Fruit fly (Drosophila melanogaster) whole organism, embryonic: ENCODE data around the gene CG3224.

Experiments
- Aef1 ChIP-seq: fragments of 200-800 bp; sonication (Bioruptor generic); IDR thresholded peaks from 3 replicates; pipeline ENCODE4 v1.3.6; 2022; ENCODE audit warnings: missing biosample characterization, missing genetic modification characterization
- CG10543 ChIP-seq: fragments of 200-800 bp; sonication (Bioruptor generic); optimal IDR thresholded peaks from 3 replicates; lab custom pipeline; 2017; ENCODE audit warnings: missing biosample characterization, mild to moderate bottlenecking, missing genetic modification characterization, moderate library complexity
- CG11398 ChIP-seq: fragments of 200-800 bp; sonication (Bioruptor generic); optimal IDR thresholded peaks from 2 replicates; lab custom pipeline; 2016; ENCODE audit warnings: missing biosample characterization, missing genetic modification characterization
- CG11456 ChIP-seq: fragments of 200-800 bp; sonication (Bioruptor generic); IDR thresholded peaks from 3 replicates; pipeline ENCODE4 v1.3.6; 2022; ENCODE audit warnings: missing biosample characterization, missing genetic modification characterization
- CG11695 ChIP-seq: fragments of 200-800 bp; sonication (Bioruptor generic); IDR thresholded peaks from 3 replicates; pipeline ENCODE4 v1.3.6; 2022; ENCODE audit warnings: missing biosample characterization, missing genetic modification characterization
- CG12391 ChIP-seq: fragments of 200-800 bp; sonication (Bioruptor generic); optimal IDR thresholded peaks from 3 replicates; lab custom pipeline; 2018; ENCODE audit warnings: missing biosample characterization, mild to moderate bottlenecking, missing genetic modification characterization, moderate library complexity
- CG13123 ChIP-seq: fragments of 200-800 bp; sonication (Bioruptor generic); optimal IDR thresholded peaks from 2 replicates; lab custom pipeline; 2016; ENCODE audit warnings: missing biosample characterization, missing genetic modification characterization
- CG13424 ChIP-seq: fragments of 200-800 bp; sonication (Bioruptor generic); optimal IDR thresholded peaks from 2 replicates; lab custom pipeline; 2019; ENCODE audit warnings: missing biosample characterization, mild to moderate bottlenecking, missing genetic modification characterization, moderate library complexity
- CG13624 ChIP-seq: fragments of 200-800 bp; sonication (Bioruptor generic); optimal IDR thresholded peaks from 2 replicates; lab custom pipeline; 2016; ENCODE audit warnings: missing biosample characterization, missing genetic modification characterization
- CG14860 ChIP-seq: fragments of 200-800 bp; sonication (Bioruptor generic); IDR thresholded peaks from 3 replicates; pipeline ENCODE4 v1.3.6; 2022; ENCODE audit warnings: missing biosample characterization, missing genetic modification characterization; ENCODE audit not compliant: partially characterized antibody
- CG1602 ChIP-seq: fragments of 200-800 bp; sonication (Bioruptor generic); optimal IDR thresholded peaks from 3 replicates; lab custom pipeline; 2016; ENCODE audit warnings: missing biosample characterization, missing genetic modification characterization
- CG18599 ChIP-seq: fragments of 200-800 bp; sonication (Bioruptor generic); optimal IDR thresholded peaks from 3 replicates; lab custom pipeline; 2017; ENCODE audit warnings: missing biosample characterization, missing genetic modification characterization, mild to moderate bottlenecking, moderate library complexity, missing genetic modification reagents
- CG2116 ChIP-seq: fragments of 200-800 bp; sonication (Bioruptor generic); optimal IDR thresholded peaks from 3 replicates; lab custom pipeline; 2018; ENCODE audit warnings: missing biosample characterization, mild to moderate bottlenecking, missing genetic modification characterization
- CG2199 ChIP-seq: fragments of 200-800 bp; sonication (Bioruptor generic); IDR thresholded peaks from 3 replicates; pipeline ENCODE4 v1.3.6; 2022; ENCODE audit warnings: missing biosample characterization, missing genetic modification characterization
- CG34422 ChIP-seq: fragments of 200-800 bp; sonication (Bioruptor generic); IDR thresholded peaks from 3 replicates; pipeline ENCODE4 v1.3.6; 2022; ENCODE audit warnings: missing biosample characterization, missing genetic modification characterization
- CG3847 ChIP-seq: fragments of 200-800 bp; sonication (Bioruptor generic); IDR thresholded peaks from 2 replicates; pipeline ENCODE4 v1.3.6; 2022; ENCODE audit warnings: missing biosample characterization, missing genetic modification characterization
- CG4617 ChIP-seq: fragments of 200-800 bp; sonication (Bioruptor generic); optimal IDR thresholded peaks from 3 replicates; lab custom pipeline; 2016; ENCODE audit warnings: missing biosample characterization, missing genetic modification characterization, borderline replicate concordance
- CG4820 ChIP-seq: fragments of 200-800 bp; sonication (Bioruptor generic); optimal IDR thresholded peaks from 3 replicates; lab custom pipeline; 2016; ENCODE audit warnings: missing biosample characterization, missing genetic modification characterization
- CG5180 ChIP-seq: fragments of 200-800 bp; sonication (Bioruptor generic); optimal IDR thresholded peaks from 3 replicates; lab custom pipeline; 2017; ENCODE audit warnings: missing biosample characterization, missing genetic modification characterization, mild to moderate bottlenecking, moderate library complexity, missing genetic modification reagents
- CHES-1-like ChIP-seq: fragments of 200-800 bp; sonication (Bioruptor generic); optimal IDR thresholded peaks from 2 replicates; lab custom pipeline; 2016; ENCODE audit warnings: missing biosample characterization, missing genetic modification characterization
- Dbx ChIP-seq: fragments of 200-800 bp; sonication (Bioruptor generic); IDR thresholded peaks from 3 replicates; pipeline ENCODE4 v1.3.6; 2022; ENCODE audit warnings: missing biosample characterization, missing genetic modification characterization
- Dll ChIP-seq: fragments of 200-800 bp; sonication (Bioruptor generic); IDR thresholded peaks from 4 replicates; pipeline ENCODE4 v1.3.6; 2022; ENCODE audit warnings: missing biosample characterization, missing genetic modification characterization; ENCODE audit not compliant: partially characterized antibody
- Drgx ChIP-seq: fragments of 200-800 bp; sonication (Bioruptor generic); IDR thresholded peaks from 2 replicates; pipeline ENCODE4 v1.3.6; 2022; ENCODE audit warnings: missing biosample characterization, missing genetic modification characterization
- HLHmδ ChIP-seq: fragments of 200-800 bp; sonication (Bioruptor generic); optimal IDR thresholded peaks from 2 replicates; lab custom pipeline; 2018; ENCODE audit warnings: missing biosample characterization, mild to moderate bottlenecking, missing genetic modification characterization, moderate library complexity
- Hey ChIP-seq: fragments of 200-800 bp; sonication (Bioruptor generic); optimal IDR thresholded peaks from 3 replicates; lab custom pipeline; 2018; ENCODE audit warnings: missing biosample characterization, mild to moderate bottlenecking, missing genetic modification characterization
- Med ChIP-seq: fragments of 200-800 bp; sonication (Bioruptor generic); peaks from one replicate; lab custom pipeline; 2016; ENCODE audit warnings: missing biosample characterization, missing genetic modification characterization, mild to moderate bottlenecking, inconsistent platforms, moderate library complexity
- Optix ChIP-seq: fragments of 200-800 bp; sonication (Bioruptor generic); IDR thresholded peaks from 3 replicates; pipeline ENCODE4 v1.3.6; 2022; ENCODE audit warnings: missing biosample characterization, missing genetic modification characterization
- Scr ChIP-seq: fragments of 200-800 bp; sonication (Bioruptor generic); IDR thresholded peaks from 2 replicates; pipeline ENCODE4 v1.3.6; 2022; ENCODE audit warnings: missing biosample characterization, missing genetic modification characterization; ENCODE audit not compliant: partially characterized antibody
- Sin3A ChIP-seq: fragments of >200 bp; optimal IDR thresholded peaks from 2 replicates; lab custom pipeline; 2018
- Sox100B ChIP-seq: fragments of 200-800 bp; sonication (Bioruptor generic); optimal IDR thresholded peaks from 3 replicates; lab custom pipeline; 2018; ENCODE audit warnings: missing biosample characterization, mild to moderate bottlenecking, missing genetic modification characterization
- Sox102F ChIP-seq: fragments of 200-800 bp; sonication (Bioruptor generic); optimal IDR thresholded peaks from 2 replicates; lab custom pipeline; 2018; ENCODE audit warnings: missing biosample characterization, mild to moderate bottlenecking, missing genetic modification characterization, moderate library complexity
- Stat92E ChIP-seq, 3 experiments: fragments of >200 bp in 2 of 3; fragments of 200-800 bp in 1 of 3; sonication (Bioruptor generic) in 1 of 3; optimal IDR thresholded peaks; 2 replicates each; lab custom pipeline; 2017 to 2019; ENCODE audit warnings: missing biosample characterization in 3 of 3, missing genetic modification characterization in 3 of 3, mild to moderate bottlenecking in 1 of 3, moderate library complexity in 1 of 3
- YL-1 ChIP-seq: fragments of 200-800 bp; sonication (Bioruptor generic); optimal IDR thresholded peaks from 3 replicates; lab custom pipeline; 2017; ENCODE audit warnings: missing biosample characterization, mild to moderate bottlenecking, missing genetic modification characterization
- ac ChIP-seq: fragments of 200-800 bp; sonication (Bioruptor generic); optimal IDR thresholded peaks from 3 replicates; lab custom pipeline; 2017; ENCODE audit warnings: missing biosample characterization, mild to moderate bottlenecking, missing genetic modification characterization
- chn ChIP-seq: fragments of 200-800 bp; sonication (Bioruptor generic); optimal IDR thresholded peaks from 2 replicates; lab custom pipeline; 2016; ENCODE audit warnings: missing biosample characterization, missing genetic modification characterization
- corto ChIP-seq: fragments of 200-800 bp; sonication (Bioruptor generic); optimal IDR thresholded peaks from 2 replicates; lab custom pipeline; 2016; ENCODE audit warnings: missing biosample characterization, mild to moderate bottlenecking, missing genetic modification characterization, moderate library complexity
- ems ChIP-seq: fragments of 200-800 bp; sonication (Bioruptor generic); optimal IDR thresholded peaks from 3 replicates; lab custom pipeline; 2016; ENCODE audit warnings: missing biosample characterization, missing genetic modification characterization
- insv ChIP-seq, 2 experiments: fragments of 200-800 bp; sonication (Bioruptor generic); optimal IDR thresholded peaks; 3 replicates each; lab custom pipeline; 2016 to 2018; ENCODE audit warnings: missing biosample characterization in 2 of 2, missing genetic modification characterization in 2 of 2
- luna ChIP-seq: fragments of 200-800 bp; sonication (Bioruptor generic); optimal IDR thresholded peaks from 2 replicates; lab custom pipeline; 2016; ENCODE audit warnings: missing biosample characterization, missing genetic modification characterization
- mam ChIP-seq: fragments of 200-800 bp; sonication (Bioruptor generic); optimal IDR thresholded peaks from 3 replicates; lab custom pipeline; 2016; ENCODE audit warnings: missing biosample characterization, missing genetic modification characterization
- nmo ChIP-seq: fragments of 200-800 bp; sonication (Bioruptor generic); optimal IDR thresholded peaks from 2 replicates; lab custom pipeline; 2018; ENCODE audit warnings: missing biosample characterization, mild to moderate bottlenecking, missing genetic modification characterization, moderate library complexity
- oc ChIP-seq: fragments of 200-800 bp; sonication (Bioruptor generic); optimal IDR thresholded peaks from 2 replicates; lab custom pipeline; 2018; ENCODE audit warnings: missing biosample characterization, mild to moderate bottlenecking, missing genetic modification characterization, moderate library complexity
- pita ChIP-seq: fragments of 200-800 bp; sonication (Bioruptor generic); optimal IDR thresholded peaks from 2 replicates; lab custom pipeline; 2017; ENCODE audit warnings: missing biosample characterization, mild to moderate bottlenecking, missing genetic modification characterization
- pzg ChIP-seq: fragments of 200-800 bp; sonication (Bioruptor generic); optimal IDR thresholded peaks from 3 replicates; lab custom pipeline; 2018; ENCODE audit warnings: missing biosample characterization, mild to moderate bottlenecking, missing genetic modification characterization, moderate library complexity
- shn ChIP-seq: fragments of 200-800 bp; sonication (Bioruptor generic); optimal IDR thresholded peaks from 3 replicates; lab custom pipeline; 2016; ENCODE audit warnings: missing biosample characterization, missing genetic modification characterization
- sob ChIP-seq: fragments of 200-800 bp; sonication (Bioruptor generic); IDR thresholded peaks from 2 replicates; pipeline ENCODE4 v1.3.6; 2022; ENCODE audit warnings: missing biosample characterization, missing genetic modification characterization
- tin ChIP-seq: fragments of 200-800 bp; sonication (Bioruptor generic); optimal IDR thresholded peaks from 3 replicates; lab custom pipeline; 2016; ENCODE audit warnings: missing biosample characterization, missing genetic modification characterization
- tup ChIP-seq: fragments of 200-800 bp; sonication (Bioruptor generic); optimal IDR thresholded peaks from 2 replicates; lab custom pipeline; 2016; ENCODE audit warnings: missing biosample characterization, mild to moderate bottlenecking, missing genetic modification characterization, moderate library complexity
- zfh2 ChIP-seq: fragments of 200-800 bp; sonication (Bioruptor generic); optimal IDR thresholded peaks from 2 replicates; lab custom pipeline; 2016; ENCODE audit warnings: missing biosample characterization, missing genetic modification characterization

The CG3224 gene

dm6 chrX:6662876-6663551 lies 1.8 kb upstream of the CG3224 start (continued):
- TF ChIP-seq CG1602 (GFP tag; lab: Kevin White, UChicago) (no peak), Med (GFP tag; lab: Kevin White, UChicago) (peak; percentile 84), pita (GFP tag; lab: Kevin White, UChicago) (no peak), ac (no peak), Scr (GFP tag; lab: Robert Waterston, UW) (no peak), Hey (tag; lab: Kevin White, UChicago) (no peak), Sox100B (peak; percentile 59), Aef1 (GFP tag; lab: Robert Waterston, UW) (peak; percentile 37; the same call in 1 of the 3 replicates), luna (GFP tag; lab: Kevin White, UChicago) (no peak), shn (GFP tag; lab: Kevin White, UChicago) (peak; percentile 24), CG2116 (GFP tag; lab: Kevin White, UChicago) (no peak), CG5180 (GFP tag; lab: Kevin White, UChicago) (no peak), CG11398 (GFP tag; lab: Kevin White, UChicago) (peak; percentile 16), nmo (peak; percentile 19), corto (GFP tag; lab: Kevin White, UChicago) (no peak), CG18599 (GFP tag; lab: Kevin White, UChicago) (peak; percentile 49), Sin3A (lab: Kevin White, UChicago) (no peak), CG4617 (no peak), Dll (GFP tag; lab: Robert Waterston, UW) (no peak), insv (GFP tag; optimal IDR thresholded peaks at IDR 0.05; lab: Kevin White, UChicago) (no peak), CG13624 (peak; percentile 17), tin (peak; percentile 11), CG12391 (no peak), zfh2 (GFP tag; lab: Kevin White, UChicago) (peak; percentile 35), Dbx (GFP tag; lab: Robert Waterston, UW) (0 out of 3 replicates have a peak, but pooled peaks have one; percentile 34), CG13424 (tag; lab: Kevin White, UChicago) (peak; percentile 41), CG2199 (GFP tag; lab: Robert Waterston, UW) (0 out of 3 replicates have a peak, but pooled peaks have one; percentile 19), CG3847 (GFP tag; lab: Robert Waterston, UW) (peak; percentile 45), tup (GFP tag; lab: Kevin White, UChicago) (no peak), CG11695 (GFP tag; lab: Robert Waterston, UW) (no peak), chn (GFP tag; lab: Kevin White, UChicago) (peak; percentile 12), YL-1 (GFP tag; lab: Kevin White, UChicago) (no peak), CG14860 (no peak), CG34422 (GFP tag; lab: Robert Waterston, UW) (0 out of 3 replicates have a peak, but pooled peaks have one; percentile 52), Drgx (GFP tag; lab: Robert Waterston, UW) (peak; percentile 78), Sox102F (peak; percentile 18), CG13123 (GFP tag; lab: Kevin White, UChicago) (no peak), Optix (GFP tag; lab: Robert Waterston, UW) (peak; percentile 68; the same call in 2 of the 3 replicates), sob (0 out of 2 replicates have a peak, but pooled peaks have one; percentile 34), HLHmδ (GFP tag; lab: Kevin White, UChicago) (no peak), pzg (GFP tag; lab: Kevin White, UChicago) (no peak), Stat92E (GFP tag; optimal IDR thresholded peaks at IDR 0.05; lab: Kevin White, UChicago) (no peak), CHES-1-like (GFP tag; lab: Kevin White, UChicago) (peak; percentile 42), ems (GFP tag; lab: Kevin White, UChicago) (no peak), CG4820 (GFP tag; lab: Kevin White, UChicago) (peak; percentile 13), mam (GFP tag; lab: Kevin White, UChicago) (peak; percentile 24), oc (tag; lab: Kevin White, UChicago) (peak; percentile 9), CG11456 (GFP tag; lab: Robert Waterston, UW) (0 out of 3 replicates have a peak, but pooled peaks have one; percentile 42), CG10543 (GFP tag; lab: Kevin White, UChicago) (no peak)
